Fruit fly (Drosophila melanogaster): ENCODE data around the gene CG42661.
"Not testable (repeated sequence)": the region's sequence is repeated elsewhere in the genome, so short reads cannot be mapped to it uniquely, and the experiment has no call there.

Gene CG42661

dm6 chr3L:7498731-7499130, 33.4 kb downstream of the CG42661 start, which contains the start of gene CG8539:
Gene CG8539 (minus strand): TSS chr3L:7498831.
- TF ChIP-seq OdsH (GFP tag; optimal IDR thresholded peaks at IDR 0.05); svp (GFP tag); topi (GFP tag; optimal IDR thresholded peaks at IDR 0.05): not testable (repeated sequence)

- TF ChIP-seq CG6792 (GFP tag; optimal IDR thresholded peaks at IDR 0.05), result no peak
- TF ChIP-seq CG11294 (GFP tag; IDR thresholded peaks at IDR 0.05), result no peak
- no peak for TF ChIP-seq Blimp-1 (GFP tag; optimal IDR thresholded peaks at IDR 0.05)
- no peak for TF ChIP-seq CG7368 (GFP tag; optimal IDR thresholded peaks at IDR 0.05)
- TF ChIP-seq CG16779 (tag; optimal IDR thresholded peaks at IDR 0.05), result no peak
- no peak for TF ChIP-seq Met (GFP tag; optimal IDR thresholded peaks at IDR 0.05)
- no peak for TF ChIP-seq dac (GFP tag; optimal IDR thresholded peaks at IDR 0.05)
- no peak for TF ChIP-seq Ets96B (tag; optimal IDR thresholded peaks at IDR 0.05)
- TF ChIP-seq OdsH (GFP tag; optimal IDR thresholded peaks at IDR 0.05), result no peak
- TF ChIP-seq CG15336 (GFP tag; IDR thresholded peaks at IDR 0.05), result no peak
- no peak for TF ChIP-seq fkh (GFP tag; optimal IDR thresholded peaks at IDR 0.05)
- TF ChIP-seq CG10669 (GFP tag; optimal IDR thresholded peaks at IDR 0.05), result no peak
- no peak for TF ChIP-seq Gug (GFP tag; IDR thresholded peaks at IDR 0.05)
- no peak for TF ChIP-seq Lpt (GFP tag; optimal IDR thresholded peaks at IDR 0.05)
- TF ChIP-seq CG8119 (GFP tag; IDR thresholded peaks at IDR 0.05), result no peak
- TF ChIP-seq CG11762 (GFP tag; optimal IDR thresholded peaks at IDR 0.05; ENCODE audit: insufficient read depth), result no peak
- no peak for TF ChIP-seq CG9139 (GFP tag; optimal IDR thresholded peaks at IDR 0.05)
- no peak for TF ChIP-seq Eip75B (GFP tag; optimal IDR thresholded peaks at IDR 0.05)
- TF ChIP-seq ss (GFP tag; optimal IDR thresholded peaks at IDR 0.05), result no peak
Observed at dm6 chr3L:7506117-7506516, 40.8 kb downstream of the CG42661 start, which contains the start of gene CG7548. Gene CG7548 (minus strand): TSS chr3L:7506217.

- TF ChIP-seq CG10631 (GFP tag; optimal IDR thresholded peaks at IDR 0.05) (peak; percentile 44), CG4318 (GFP tag; optimal IDR thresholded peaks at IDR 0.05) (no peak), CG8319 (GFP tag; optimal IDR thresholded peaks at IDR 0.05) (no peak), CG6276 (GFP tag; optimal IDR thresholded peaks at IDR 0.05) (no peak), Eip93F (GFP tag; optimal IDR thresholded peaks at IDR 0.05) (no peak), Sox14 (GFP tag; optimal IDR thresholded peaks at IDR 0.05) (peak; percentile 51), Lpt (GFP tag; optimal IDR thresholded peaks at IDR 0.05) (no peak), CG31627 (GFP tag; optimal IDR thresholded peaks at IDR 0.05) (peak; percentile 47), Blimp-1 (GFP tag; optimal IDR thresholded peaks at IDR 0.05) (no peak), CG11902 (GFP tag; optimal IDR thresholded peaks at IDR 0.05) (no peak), CG6808 (GFP tag; optimal IDR thresholded peaks at IDR 0.05) (no peak), CG1621 (tag; optimal IDR thresholded peaks at IDR 0.05) (peak; percentile 66), pdm3 (GFP tag; optimal IDR thresholded peaks at IDR 0.05) (no peak), vri (GFP tag; optimal IDR thresholded peaks at IDR 0.05) (no peak), CG6163 (GFP tag; IDR thresholded peaks at IDR 0.05) (0 out of 3 replicates have a peak, but pooled peaks have one; percentile 22), salr (GFP tag; optimal IDR thresholded peaks at IDR 0.05) (peak in 1 of 2 experiments; percentile 54), acj6 (GFP tag; optimal IDR thresholded peaks at IDR 0.05) (peak; percentile 41), Ets21C (GFP tag; optimal IDR thresholded peaks at IDR 0.05) (peak; percentile 11), dac (GFP tag; optimal IDR thresholded peaks at IDR 0.05) (peak; percentile 12), Eip75B (GFP tag; optimal IDR thresholded peaks at IDR 0.05) (no peak), lz (GFP tag; optimal IDR thresholded peaks at IDR 0.05) (peak; percentile 12), fd59A (GFP tag; optimal IDR thresholded peaks at IDR 0.05) (no peak), CG6792 (GFP tag; optimal IDR thresholded peaks at IDR 0.05) (no peak), CG3919 (GFP tag; optimal IDR thresholded peaks at IDR 0.05) (peak; percentile 33), topi (GFP tag; optimal IDR thresholded peaks at IDR 0.05) (no peak), CG8632 (GFP tag; optimal IDR thresholded peaks at IDR 0.05) (peak; percentile 15), CG9139 (GFP tag; optimal IDR thresholded peaks at IDR 0.05) (no peak), eg (GFP tag; IDR thresholded peaks at IDR 0.05) (peak; percentile 34; the same call in 1 of the 3 replicates), CG10669 (GFP tag; optimal IDR thresholded peaks at IDR 0.05) (no peak), svp (GFP tag) (peak; percentile 99), CG3032 (tag; optimal IDR thresholded peaks at IDR 0.05) (peak; percentile 25), cyc (GFP tag; optimal IDR thresholded peaks at IDR 0.05) (peak; percentile 18), dsx (GFP tag; optimal IDR thresholded peaks at IDR 0.05; ENCODE audit: poor library complexity, severe bottlenecking) (no peak)
Observed at dm6 chr3L:7510414-7511384, 45.4 kb downstream of the CG42661 start, which contains the start of gene CG7546. Gene CG7546 (plus strand): TSS chr3L:7510986.

Measured in whole organism, prepupa.